Fruit fly (Drosophila melanogaster): ENCODE results near the gene PAPLA1.

DNA sequence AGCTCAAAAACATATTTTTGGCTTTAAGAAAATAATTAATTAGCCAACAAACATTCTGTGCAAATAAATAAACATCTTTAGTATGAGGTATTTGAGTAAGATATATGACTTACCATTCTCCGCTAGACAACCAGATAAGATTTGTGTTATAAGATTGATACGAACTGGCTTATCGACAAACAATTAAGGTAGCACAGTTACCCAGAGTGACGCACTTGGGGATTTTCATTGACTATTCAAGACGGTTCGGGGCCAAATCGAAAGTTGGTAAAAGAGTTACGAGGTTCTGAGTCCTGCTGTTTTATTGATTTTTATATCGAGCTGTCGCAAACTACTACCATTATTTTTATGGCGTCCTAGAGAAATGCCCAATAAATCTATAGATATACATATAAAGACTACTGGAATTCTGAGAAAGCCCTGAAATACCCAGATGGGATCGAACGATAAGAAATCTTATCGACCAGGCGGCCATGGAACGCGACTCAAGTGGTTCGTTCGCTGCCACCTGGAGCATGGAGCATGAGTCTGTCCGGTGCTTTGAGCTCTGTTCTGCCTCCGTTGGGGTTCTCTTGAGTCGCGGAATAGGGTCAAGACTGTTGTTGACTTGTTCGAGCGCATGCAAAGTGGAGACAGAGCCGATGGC is 29.3 kb downstream of the PAPLA1 start:
- TF ChIP-seq psq (optimal IDR thresholded peaks at IDR 0.05) = no peak
- no peak for TF ChIP-seq h (optimal IDR thresholded peaks at IDR 0.05)
- TF ChIP-seq Myc (optimal IDR thresholded peaks at IDR 0.05) = no peak
- no peak for TF ChIP-seq Sin3A (optimal IDR thresholded peaks at IDR 0.05)

Data from Kc167 (cell line).